Worm (Caenorhabditis elegans): ENCODE data around the gene ZC250.4.

DNA sequence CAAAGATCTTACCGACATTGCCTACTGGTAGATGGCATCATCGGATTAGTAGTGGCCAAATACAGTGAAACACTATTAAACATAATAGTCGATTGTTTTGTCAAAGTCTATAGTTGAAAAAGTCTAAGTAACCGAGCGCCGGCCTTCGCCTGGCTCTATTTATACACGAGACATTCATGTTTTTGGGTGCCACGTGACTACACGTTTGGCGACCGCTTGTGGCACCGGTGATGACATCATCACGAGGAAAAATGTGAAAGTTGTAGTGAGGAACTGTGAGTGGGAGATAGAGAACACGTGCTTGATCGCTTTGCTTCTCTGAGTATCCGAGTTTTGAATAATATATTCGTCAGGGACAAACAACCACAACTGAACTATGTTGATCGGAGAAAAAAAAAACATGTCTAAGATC, 31.4 kb upstream of the ZC250.4 start:
- TF ChIP-seq elt-3 (tag; optimal IDR thresholded peaks at IDR 0.05) (peak in 1 of 6 experiments; percentile 90), nhr-76 (tag; optimal IDR thresholded peaks at IDR 0.05) (no peak), nhr-12 (tag; optimal IDR thresholded peaks at IDR 0.05) (no peak), unc-62 (GFP tag; optimal IDR thresholded peaks at IDR 0.05) (no peak), zip-4 (GFP tag; optimal IDR thresholded peaks at IDR 0.05) (peak; percentile 5), ceh-63 (GFP tag; optimal IDR thresholded peaks at IDR 0.05) (no peak), ceh-82 (tag; optimal IDR thresholded peaks at IDR 0.05) (no peak), fkh-10 (GFP tag; optimal IDR thresholded peaks at IDR 0.05) (no peak), pqm-1 (tag; optimal IDR thresholded peaks at IDR 0.05) (no peak), pag-3 (tag; optimal IDR thresholded peaks at IDR 0.05; ENCODE audit: borderline replicate concordance, insufficient read depth) (peak; percentile 67)
